Fruit fly (Drosophila melanogaster) whole organism, adult: ENCODE results near the gene Fum3.

ENCODE experiments used
- CG14711 ChIP-seq: fragments of 200-800 bp; sonication (Bioruptor generic); optimal IDR thresholded peaks from 2 replicates; lab custom pipeline; 2018; ENCODE audit warnings: missing biosample characterization, mild to moderate bottlenecking, missing genetic modification characterization, moderate library complexity
- CG7045 ChIP-seq: fragments of 200-800 bp; sonication (Bioruptor generic); optimal IDR thresholded peaks from 2 replicates; lab custom pipeline; 2017; ENCODE audit warnings: missing biosample characterization, mild to moderate bottlenecking, missing genetic modification characterization
- Clk ChIP-seq: fragments of 200-800 bp; sonication (Bioruptor generic); optimal IDR thresholded peaks from 2 replicates; lab custom pipeline; 2017; ENCODE audit warnings: missing biosample characterization, missing genetic modification characterization
- bab1 ChIP-seq: fragments of 200-800 bp; sonication (Bioruptor generic); optimal IDR thresholded peaks from 3 replicates; lab custom pipeline; 2019; ENCODE audit warnings: missing biosample characterization, mild to moderate bottlenecking, missing genetic modification characterization, moderate library complexity
- cnc ChIP-seq, 2 experiments: fragments of >200 bp; optimal IDR thresholded peaks; 2 replicates each; lab custom pipeline; 2017

dm6 chr3L:11510489-11510888 is 44.8 kb upstream of the Fum3 start, which contains the start of gene CG33272:
- no peak for TF ChIP-seq CG7045 (GFP tag; lab: Kevin White, UChicago)
- no peak for TF ChIP-seq CG14711 (tag; lab: Kevin White, UChicago)
- TF ChIP-seq bab1 (GFP tag; lab: Kevin White, UChicago) = no peak
- TF ChIP-seq cnc (optimal IDR thresholded peaks at IDR 0.05; lab: Kevin White, UChicago) = no peak
- TF ChIP-seq Clk (GFP tag; lab: Kevin White, UChicago) = no peak
